Worm (Caenorhabditis elegans) whole organism, L4/young adult: Measurements from ENCODE around the gene ZK1320.2.

ENCODE experiments used
- W03F9.2 ChIP-seq: fragments of 150-350 bp; optimal IDR thresholded peaks from 2 replicates; lab custom pipeline; 2014; ENCODE audit warnings: missing biosample characterization, missing genetic modification characterization
- dao-5 ChIP-seq: sonication (generic microtip); optimal IDR thresholded peaks from 2 replicates; lab custom pipeline; 2016; ENCODE audit warnings: missing genotype, missing genetic modification characterization, moderate library complexity, missing compliant biosample characterization
- him-1 ChIP-seq: sonication (generic microtip); optimal IDR thresholded peaks from 2 replicates; lab custom pipeline; 2016; ENCODE audit warnings: missing genotype, missing genetic modification reagents, missing genetic modification characterization, missing compliant biosample characterization

DNA sequence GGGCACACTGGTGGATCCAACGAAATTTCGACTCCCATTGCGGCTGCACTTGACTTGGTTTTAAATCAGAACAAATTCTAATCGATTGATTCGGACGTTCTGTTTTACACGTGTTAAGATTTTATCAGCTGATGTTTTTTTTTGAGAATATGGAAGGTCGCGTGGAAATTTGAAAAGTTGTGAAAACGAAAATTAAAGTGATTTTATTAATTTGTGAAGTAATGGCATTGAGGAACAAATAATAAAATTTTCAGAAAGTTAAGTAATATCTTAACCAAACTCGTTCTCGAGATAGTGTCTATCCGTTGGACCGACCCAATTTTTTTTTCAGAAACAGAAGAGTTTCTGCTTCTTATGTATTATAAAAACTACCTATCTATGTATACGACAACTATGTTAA, 7.1 kb downstream of the ZK1320.2 start, which contains the start of gene ZK1307.4:
- no peak for TF ChIP-seq W03F9.2 (tag; lab: Kevin White, UChicago)
- TF ChIP-seq him-1 (tag; lab: Kevin White, UChicago): no peak
- no peak for TF ChIP-seq dao-5 (tag; lab: Kevin White, UChicago)
